Worm (Caenorhabditis elegans) whole organism, L1 larva: ENCODE results near the gene nduf-2.2.
A peak's percentile ranks its signal among the peaks of the same experiment; 100 is the strongest.

Experiments
- C34B4.2 ChIP-seq: sonication (generic microtip); optimal IDR thresholded peaks from 2 replicates; lab custom pipeline; 2017; ENCODE audit warnings: mild to moderate bottlenecking, missing genetic modification characterization, missing compliant biosample characterization
- F16B12.6 ChIP-seq: fragments of 150-350 bp; optimal IDR thresholded peaks from 2 replicates; lab custom pipeline; 2014; ENCODE audit warnings: missing biosample characterization, missing genetic modification characterization
- alr-1 ChIP-seq: fragments of 200-800 bp; sonication (Bioruptor generic); optimal IDR thresholded peaks from 2 replicates; lab custom pipeline; 2018; ENCODE audit warnings: borderline replicate concordance, mild to moderate bottlenecking, missing genetic modification characterization, missing compliant biosample characterization
- ama-1 ChIP-seq: fragments of 150-350 bp; optimal IDR thresholded peaks from 2 replicates; lab custom pipeline; 2014
- blmp-1 ChIP-seq: fragments of 150-350 bp; optimal IDR thresholded peaks from 2 replicates; lab custom pipeline; 2014; ENCODE audit warnings: missing biosample characterization, missing genetic modification characterization
- ceh-63 ChIP-seq: fragments of 200-800 bp; sonication (Bioruptor generic); optimal IDR thresholded peaks from 2 replicates; lab custom pipeline; 2018; ENCODE audit warnings: mild to moderate bottlenecking, missing genetic modification characterization, missing compliant biosample characterization
- ceh-82 ChIP-seq, 3 experiments: fragments of 150-350 bp in 1 of 3; sonication (generic microtip) in 2 of 3; optimal IDR thresholded peaks; 2 replicates each; lab custom pipeline; 2014 to 2017; ENCODE audit warnings: missing biosample characterization in 3 of 3, missing genetic modification characterization in 3 of 3
- ceh-90 ChIP-seq: sonication (generic microtip); optimal IDR thresholded peaks from 2 replicates; lab custom pipeline; 2016; ENCODE audit warnings: missing genetic modification characterization, missing compliant biosample characterization
- ces-1 ChIP-seq: fragments of 150-350 bp; optimal IDR thresholded peaks from 2 replicates; lab custom pipeline; 2014; ENCODE audit warnings: missing biosample characterization, missing genetic modification reagents, missing genetic modification characterization
- efl-1 ChIP-seq, 4 experiments: fragments of 150-350 bp; optimal IDR thresholded peaks in 3 of 4; peaks in 1 of 4; 1 replicate in 1 of 4; 2 replicates in 3 of 4; lab custom pipeline; 2014; ENCODE audit warnings: missing biosample characterization in 2 of 4, missing genetic modification characterization in 2 of 4, missing genetic modification reagents in 2 of 4
- egl-27 ChIP-seq, 2 experiments: fragments of 150-350 bp in 1 of 2; sonication (generic microtip); optimal IDR thresholded peaks; 3 replicates each; lab custom pipeline; 2017 to 2018; ENCODE audit warnings: missing biosample characterization in 2 of 2, missing genetic modification characterization in 2 of 2, missing genetic modification reagents in 2 of 2
- elt-2 ChIP-seq: sonication (generic microtip); optimal IDR thresholded peaks from 2 replicates; lab custom pipeline; 2016; ENCODE audit warnings: missing genetic modification characterization, mild to moderate bottlenecking, inconsistent platforms, missing compliant biosample characterization, missing genetic modification reagents
- elt-3 ChIP-seq, 6 experiments: fragments of 150-350 bp in 1 of 6; sonication (generic microtip); optimal IDR thresholded peaks; 2 replicates each; lab custom pipeline; 2017 to 2018; ENCODE audit warnings: missing biosample characterization in 6 of 6, missing genetic modification characterization in 6 of 6, inconsistent platforms in 1 of 6
- fkh-8 ChIP-seq: sonication (generic microtip); optimal IDR thresholded peaks from 2 replicates; lab custom pipeline; 2016; ENCODE audit warnings: mild to moderate bottlenecking, missing genetic modification characterization, missing compliant biosample characterization
- hlh-17 ChIP-seq: fragments of 200-800 bp; sonication (Bioruptor generic); optimal IDR thresholded peaks from 2 replicates; lab custom pipeline; 2018; ENCODE audit warnings: missing genetic modification characterization, mild to moderate bottlenecking, missing compliant biosample characterization, moderate library complexity, borderline replicate concordance
- hpl-2 ChIP-seq: fragments of 150-350 bp; optimal IDR thresholded peaks from 2 replicates; lab custom pipeline; 2014; ENCODE audit warnings: missing biosample characterization, missing genetic modification reagents, missing genetic modification characterization
- irx-1 ChIP-seq: sonication (generic microtip); optimal IDR thresholded peaks from 2 replicates; lab custom pipeline; 2016; ENCODE audit warnings: missing genetic modification characterization, missing compliant biosample characterization
- isw-1 ChIP-seq: fragments of 200-800 bp; sonication (Bioruptor generic); IDR thresholded peaks from 2 replicates; pipeline ENCODE4 v1.3.6; 2022; ENCODE audit warnings: missing genetic modification characterization, missing compliant biosample characterization
- jun-1 ChIP-seq: fragments of 150-350 bp; optimal IDR thresholded peaks from 2 replicates; lab custom pipeline; 2014; ENCODE audit warnings: missing biosample characterization, missing genetic modification reagents, missing genetic modification characterization
- lin-13 ChIP-seq: fragments of 150-350 bp; optimal IDR thresholded peaks from 2 replicates; lab custom pipeline; 2014; ENCODE audit warnings: missing biosample characterization, missing genetic modification reagents, missing genetic modification characterization
- lin-14 ChIP-seq: fragments of 200-800 bp; sonication (Bioruptor generic); optimal IDR thresholded peaks from 2 replicates; lab custom pipeline; 2018; ENCODE audit warnings: mild to moderate bottlenecking, missing genetic modification characterization, moderate library complexity, missing compliant biosample characterization
- lsy-2 ChIP-seq, 2 experiments: fragments of 150-350 bp; optimal IDR thresholded peaks; 2 replicates each; lab custom pipeline; 2014; ENCODE audit warnings: missing biosample characterization in 2 of 2, missing genetic modification characterization in 2 of 2
- mdl-1 ChIP-seq, 2 experiments: fragments of 150-350 bp; optimal IDR thresholded peaks; 2 replicates each; lab custom pipeline; 2014 to 2017; ENCODE audit warnings: missing biosample characterization in 2 of 2, missing genetic modification characterization in 2 of 2, inconsistent platforms in 1 of 2
- mep-1 ChIP-seq: fragments of 150-350 bp; optimal IDR thresholded peaks from 2 replicates; lab custom pipeline; 2014; ENCODE audit warnings: missing biosample characterization, missing genetic modification characterization
- nhr-20 ChIP-seq: sonication (generic microtip); optimal IDR thresholded peaks from 2 replicates; lab custom pipeline; 2016; ENCODE audit warnings: mild to moderate bottlenecking, missing genetic modification characterization, missing compliant biosample characterization
- nhr-237 ChIP-seq: fragments of 150-350 bp; optimal IDR thresholded peaks from 2 replicates; lab custom pipeline; 2014; ENCODE audit warnings: missing biosample characterization, missing genetic modification characterization
- nhr-71 ChIP-seq: sonication (generic microtip); optimal IDR thresholded peaks from 2 replicates; lab custom pipeline; 2016; ENCODE audit warnings: mild to moderate bottlenecking, missing genetic modification characterization, moderate library complexity, missing compliant biosample characterization
- nhr-76 ChIP-seq: sonication (generic microtip); optimal IDR thresholded peaks from 2 replicates; lab custom pipeline; 2017; ENCODE audit warnings: missing biosample characterization, missing genetic modification characterization
- nhr-77 ChIP-seq: fragments of 150-350 bp; optimal IDR thresholded peaks from 2 replicates; lab custom pipeline; 2014; ENCODE audit warnings: missing biosample characterization, missing genetic modification characterization
- nhr-85 ChIP-seq: sonication (generic microtip); peaks from one replicate; lab custom pipeline; 2016; ENCODE audit warnings: missing genetic modification characterization, inconsistent platforms, missing compliant biosample characterization
- nhr-90 ChIP-seq: sonication (generic microtip); optimal IDR thresholded peaks from 2 replicates; lab custom pipeline; 2016; ENCODE audit warnings: mild to moderate bottlenecking, missing genetic modification characterization, missing compliant biosample characterization; ENCODE audit not compliant: poor library complexity
- pag-3 ChIP-seq: sonication (generic microtip); optimal IDR thresholded peaks from 2 replicates; lab custom pipeline; 2017; ENCODE audit warnings: missing genetic modification characterization, mild to moderate bottlenecking, missing compliant biosample characterization, antibody characterized with exemption, borderline replicate concordance; ENCODE audit not compliant: insufficient read depth
- snu-23 ChIP-seq: sonication (generic microtip); optimal IDR thresholded peaks from 2 replicates; lab custom pipeline; 2016; ENCODE audit warnings: missing genetic modification characterization, missing compliant biosample characterization
- sup-37 ChIP-seq: fragments of 200-800 bp; sonication (Bioruptor generic); optimal IDR thresholded peaks from 2 replicates; lab custom pipeline; 2018; ENCODE audit warnings: mild to moderate bottlenecking, missing genetic modification characterization, missing compliant biosample characterization
- unc-130 ChIP-seq: fragments of 150-350 bp; optimal IDR thresholded peaks from 2 replicates; lab custom pipeline; 2017; ENCODE audit warnings: missing biosample characterization, missing genetic modification characterization, inconsistent platforms
- unc-30 ChIP-seq: sonication (generic microtip); optimal IDR thresholded peaks from 2 replicates; lab custom pipeline; 2017; ENCODE audit warnings: missing biosample characterization, missing genetic modification characterization
- zip-4 ChIP-seq: fragments of 200-800 bp; sonication (Bioruptor generic); optimal IDR thresholded peaks from 2 replicates; lab custom pipeline; 2018; ENCODE audit warnings: mild to moderate bottlenecking, missing genetic modification characterization, moderate library complexity, missing compliant biosample characterization
- ztf-4 ChIP-seq: fragments of 150-350 bp; optimal IDR thresholded peaks from 2 replicates; lab custom pipeline; 2014; ENCODE audit warnings: missing biosample characterization, missing genetic modification characterization

Gene nduf-2.2

ce11 chrIII:6415306-6415973, 49.6 kb upstream of the nduf-2.2 start, which contains the start of gene nas-4 (continued):
- no peak for TF ChIP-seq pag-3 (tag; lab: Kevin White, UChicago)
- peak; percentile 42 for TF ChIP-seq snu-23 (GFP tag; lab: Kevin White, UChicago)

ce11 chrIII:6418254-6418653, 46.8 kb upstream of the nduf-2.2 start:
- no peak for TF ChIP-seq nhr-76 (tag; lab: Kevin White, UChicago)
- TF ChIP-seq nhr-85 (tag; lab: Kevin White, UChicago): peak; percentile 75

- TF ChIP-seq sup-37 (GFP tag; lab: Kevin White, UChicago): no peak
- TF ChIP-seq mep-1: no peak
- no peak for TF ChIP-seq nhr-77 (tag; lab: Kevin White, UChicago)
- TF ChIP-seq unc-130 (tag; lab: Kevin White, UChicago): no peak
- no peak for TF ChIP-seq unc-30
- TF ChIP-seq lsy-2 (tag; optimal IDR thresholded peaks at IDR 0.05; lab: Kevin White, UChicago): no peak
- TF ChIP-seq C34B4.2 (tag; lab: Kevin White, UChicago): no peak
- no peak for TF ChIP-seq fkh-8 (tag; lab: Kevin White, UChicago)
- no peak for TF ChIP-seq hpl-2 (GFP tag; lab: Kevin White, UChicago)
- no peak for TF ChIP-seq egl-27 (tag; optimal IDR thresholded peaks at IDR 0.05; lab: Kevin White, UChicago)
- peak; percentile 46 for TF ChIP-seq blmp-1 (tag; lab: Kevin White, UChicago)
- no peak for TF ChIP-seq lin-13 (GFP tag; lab: Kevin White, UChicago)
- peak in 1 of 6 experiments; percentile 18 for TF ChIP-seq elt-3 (tag; optimal IDR thresholded peaks at IDR 0.05; lab: Kevin White, UChicago)
- no peak for TF ChIP-seq ceh-90
- no peak for TF ChIP-seq ces-1
- TF ChIP-seq nhr-237 (tag; lab: Kevin White, UChicago): no peak
- TF ChIP-seq snu-23 (GFP tag; lab: Kevin White, UChicago): no peak
- TF ChIP-seq F16B12.6 (tag; lab: Kevin White, UChicago): no peak
- peak; percentile 62 for TF ChIP-seq lin-14 (GFP tag; lab: Kevin White, UChicago)
- no peak for TF ChIP-seq ceh-82 (tag; optimal IDR thresholded peaks at IDR 0.05; lab: Kevin White, UChicago)
- TF ChIP-seq mdl-1 (tag; optimal IDR thresholded peaks at IDR 0.05; lab: Kevin White, UChicago): no peak
- no peak for TF ChIP-seq isw-1 (GFP tag; lab: Robert Waterston, UW)
- no peak for TF ChIP-seq ama-1 (lab: Kevin White, UChicago)
- peak; percentile 84 for TF ChIP-seq nhr-85 (tag; lab: Kevin White, UChicago)
- peak; percentile 3 for TF ChIP-seq nhr-20
- no peak for TF ChIP-seq efl-1 (optimal IDR thresholded peaks at IDR 0.05; lab: Kevin White, UChicago)
- peak in 1 of 2 experiments; percentile 51 for TF ChIP-seq efl-1 (GFP tag; optimal IDR thresholded peaks at IDR 0.05 in 1 of 2; lab: Kevin White, UChicago)
- peak; percentile 37 for TF ChIP-seq nhr-71
- no peak for TF ChIP-seq zip-4 (GFP tag; lab: Kevin White, UChicago)
- TF ChIP-seq ztf-4 (tag; lab: Kevin White, UChicago): no peak
- no peak for TF ChIP-seq nhr-90 (tag; lab: Kevin White, UChicago)
- TF ChIP-seq jun-1 (tag; lab: Kevin White, UChicago): no peak
- no peak for TF ChIP-seq elt-2
- TF ChIP-seq ceh-63: no peak
- TF ChIP-seq irx-1 (tag; lab: Kevin White, UChicago): no peak
- no peak for TF ChIP-seq alr-1 (tag; lab: Kevin White, UChicago)
- no peak for TF ChIP-seq hlh-17 (GFP tag; lab: Kevin White, UChicago)
Observed at ce11 chrIII:6419409-6419944, 45.5 kb upstream of the nduf-2.2 start, which contains the start of gene atgl-1. Gene atgl-1, minus strand, starts transcription at chrIII:6419459.
